Worm (Caenorhabditis elegans) whole organism, midembryonic: Measurements from ENCODE around the gene wdr-62.

ENCODE experiments used
- T22C8.4 ChIP-seq: fragments of 200-800 bp; sonication (Bioruptor generic); IDR thresholded peaks from 2 replicates; pipeline ENCODE4 v1.3.6; 2022; ENCODE audit warnings: missing genetic modification characterization, missing compliant biosample characterization
- cog-1 ChIP-seq: sonication (generic microtip); optimal IDR thresholded peaks from 2 replicates; lab custom pipeline; 2016; ENCODE audit warnings: missing genetic modification characterization, missing compliant biosample characterization
- flt-1 ChIP-seq: fragments of 200-800 bp; sonication (Bioruptor generic); IDR thresholded peaks from 2 replicates; pipeline ENCODE4 v1.3.6; 2022; ENCODE audit warnings: missing genetic modification characterization, missing compliant biosample characterization
- klf-2 ChIP-seq: fragments of 200-800 bp; sonication (Bioruptor generic); conservative IDR thresholded peaks from 2 replicates; pipeline ENCODE4 v1.3.6; 2022; ENCODE audit warnings: missing genetic modification reagents, missing genetic modification characterization, missing compliant biosample characterization
- med-1 ChIP-seq: sonication (generic microtip); optimal IDR thresholded peaks from 2 replicates; lab custom pipeline; 2017; ENCODE audit warnings: missing genetic modification characterization, mild to moderate bottlenecking, missing compliant biosample characterization, antibody characterized with exemption, missing genetic modification reagents; ENCODE audit not compliant: insufficient read depth
- ref-1 ChIP-seq: fragments of 200-800 bp; sonication (Bioruptor generic); conservative IDR thresholded peaks from 2 replicates; pipeline ENCODE4 v1.3.6; 2022; ENCODE audit warnings: missing genetic modification reagents, missing genetic modification characterization, missing compliant biosample characterization
- tab-1 ChIP-seq: fragments of 200-800 bp; sonication (Bioruptor generic); IDR thresholded peaks from 2 replicates; pipeline ENCODE4 v1.3.6; 2022; ENCODE audit warnings: missing genetic modification characterization, missing compliant biosample characterization
- ztf-23 ChIP-seq: fragments of 200-800 bp; sonication (Bioruptor generic); IDR thresholded peaks from 2 replicates; pipeline ENCODE4 v1.3.6; 2022; ENCODE audit warnings: missing genetic modification reagents, missing genetic modification characterization, missing compliant biosample characterization
- ztf-29 ChIP-seq: fragments of 200-800 bp; sonication (Bioruptor generic); IDR thresholded peaks from 2 replicates; pipeline ENCODE4 v1.3.6; 2022; ENCODE audit warnings: missing genetic modification reagents, missing genetic modification characterization, missing compliant biosample characterization

ce11 chrV:9423539-9423938 is 20.3 kb upstream of the wdr-62 start:
- TF ChIP-seq klf-2 (GFP tag; lab: Robert Waterston, UW) (no peak), med-1 (GFP tag; lab: Kevin White, UChicago) (no peak), ztf-23 (no peak), tab-1 (no peak), cog-1 (tag; lab: Kevin White, UChicago) (no peak), flt-1 (GFP tag; lab: Robert Waterston, UW) (no peak), ztf-29 (GFP tag; lab: Robert Waterston, UW) (no peak), T22C8.4 (GFP tag; lab: Robert Waterston, UW) (no peak), ref-1 (no peak)
